Worm (Caenorhabditis elegans): ENCODE measurements around the gene C39E9.8.

ce11 chrIV:13104900-13105299 is 25.7 kb downstream of the C39E9.8 start, which contains the start of gene rde-11:
- TF ChIP-seq him-1 (tag; optimal IDR thresholded peaks at IDR 0.05) (no peak), W03F9.2 (tag; optimal IDR thresholded peaks at IDR 0.05) (no peak), dao-5 (tag; optimal IDR thresholded peaks at IDR 0.05) (no peak)

All from whole organism, L4/young adult.